Worm (Caenorhabditis elegans): Measurements from ENCODE around the gene str-77.

str-77 gene

DNA sequence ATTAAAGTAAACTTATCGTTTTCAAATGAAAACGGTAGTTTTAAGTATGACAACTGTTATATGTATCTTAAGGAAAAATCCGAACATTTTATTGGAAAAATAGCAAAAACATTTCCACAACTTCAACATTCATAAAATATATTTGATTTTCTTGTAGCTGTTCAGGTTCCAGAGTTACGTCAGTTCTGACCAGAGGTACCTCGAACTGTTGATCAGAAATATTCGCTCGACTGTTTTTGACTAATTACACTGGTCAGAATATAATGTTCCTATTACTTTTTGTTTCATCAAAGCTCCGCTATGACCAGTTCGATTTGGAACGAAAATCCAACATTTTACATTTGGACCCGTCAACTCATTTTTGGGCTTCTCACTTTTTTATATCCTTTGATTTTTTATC, 11.7 kb upstream of the str-77 start, which contains the start of gene srh-31:
srh-31 (plus strand) TSS at position 301 of the 400 bp plus-strand sequence.
- TF ChIP-seq unc-62 (GFP tag; optimal IDR thresholded peaks at IDR 0.05), result no peak

DNA sequence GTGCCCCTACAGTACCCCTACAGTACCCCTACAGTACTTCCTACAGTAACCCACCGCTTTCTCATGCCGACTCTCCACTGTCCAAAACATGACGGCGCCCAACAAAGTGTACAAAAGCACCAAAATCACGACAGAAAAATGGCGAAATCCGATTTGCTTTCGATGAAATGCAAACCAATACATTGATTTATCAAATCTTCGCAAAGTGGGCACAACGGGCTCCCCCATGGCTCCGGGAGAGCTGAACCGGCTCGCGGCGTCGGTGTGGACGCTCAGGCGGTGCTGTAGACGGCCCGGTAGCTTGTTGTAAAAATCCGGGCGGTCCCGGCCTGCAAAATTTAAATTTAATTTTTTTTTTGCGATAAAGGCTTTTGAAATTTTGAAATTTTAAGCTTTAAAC, 6.4 kb upstream of the str-77 start:
- TF ChIP-seq unc-62 (GFP tag; optimal IDR thresholded peaks at IDR 0.05), result no peak

- TF ChIP-seq unc-62 (GFP tag; optimal IDR thresholded peaks at IDR 0.05), result no peak
These were observed 4.4 kb upstream of the str-77 start, which contains the start of gene twk-33 for ce11 chrV:17714330-17714729. Gene twk-33, minus strand, starts transcription at chrV:17714377.

ce11 chrV:17721709-17722108, 3.0 kb downstream of the str-77 start:
- no peak for TF ChIP-seq unc-62 (GFP tag; optimal IDR thresholded peaks at IDR 0.05)

- TF ChIP-seq unc-62 (GFP tag; optimal IDR thresholded peaks at IDR 0.05), result no peak
These were observed 3.8 kb downstream of the str-77 start for ce11 chrV:17722553-17722952.

- no peak for TF ChIP-seq unc-62 (GFP tag; optimal IDR thresholded peaks at IDR 0.05)
These were observed 4.5 kb downstream of the str-77 start for ce11 chrV:17723142-17723781.

ce11 chrV:17724704-17725103, 6.0 kb downstream of the str-77 start, which contains the start of gene fat-5:
Gene fat-5, plus strand, starts transcription at chrV:17725004.
- no peak for TF ChIP-seq unc-62 (GFP tag; optimal IDR thresholded peaks at IDR 0.05)

- TF ChIP-seq unc-62 (GFP tag; optimal IDR thresholded peaks at IDR 0.05), result no peak
These were observed 9.6 kb downstream of the str-77 start for ce11 chrV:17728336-17728735.

ce11 chrV:17728757-17729156, 10.0 kb downstream of the str-77 start:
- no peak for TF ChIP-seq unc-62 (GFP tag; optimal IDR thresholded peaks at IDR 0.05)

DNA sequence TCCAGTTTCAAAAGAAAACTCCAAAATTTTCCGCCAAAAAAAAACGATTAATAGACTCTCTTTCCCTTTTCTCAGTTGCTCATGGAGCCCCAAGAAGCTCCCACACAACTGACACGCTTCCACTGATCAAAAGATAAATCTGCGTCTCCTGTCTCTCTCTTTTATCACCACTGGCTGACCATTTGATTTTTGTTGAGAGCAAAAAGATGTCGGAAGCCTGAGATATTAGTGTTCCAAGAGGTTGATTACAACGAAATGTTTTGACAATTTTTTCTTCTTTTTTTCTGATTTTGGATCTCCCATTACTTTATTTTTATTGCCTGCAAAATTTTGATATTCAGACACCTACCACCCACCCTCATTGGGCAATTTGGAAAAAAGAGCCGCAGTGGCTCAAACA, 13.8 kb downstream of the str-77 start, which contains the start of gene twk-42:
twk-42 (minus strand) TSS at position 101 of the 400 bp plus-strand sequence.
- no peak for TF ChIP-seq unc-62 (GFP tag; optimal IDR thresholded peaks at IDR 0.05)

DNA sequence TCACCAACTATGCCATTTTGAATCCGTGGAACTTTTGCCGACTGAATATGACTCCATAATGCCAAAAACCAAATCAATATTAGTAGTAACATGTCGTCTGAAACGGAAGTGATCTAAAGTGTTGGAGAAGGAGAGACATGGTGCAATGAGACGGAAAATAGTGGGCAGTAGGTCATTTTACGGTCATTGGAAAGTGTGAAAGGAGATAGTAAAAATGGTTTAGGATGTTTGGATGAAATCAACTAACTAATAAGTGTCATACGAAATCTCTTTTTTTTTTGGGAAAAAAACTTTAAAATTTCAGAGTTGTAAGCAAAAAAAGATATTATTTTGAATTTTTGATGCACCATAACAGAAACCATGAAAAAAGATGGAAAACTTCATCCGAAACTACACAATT, 21.1 kb downstream of the str-77 start, which contains the start of gene cutl-4:
cutl-4 (minus strand) TSS at position 101 of the 400 bp plus-strand sequence.
- TF ChIP-seq unc-62 (GFP tag; optimal IDR thresholded peaks at IDR 0.05), result no peak

DNA sequence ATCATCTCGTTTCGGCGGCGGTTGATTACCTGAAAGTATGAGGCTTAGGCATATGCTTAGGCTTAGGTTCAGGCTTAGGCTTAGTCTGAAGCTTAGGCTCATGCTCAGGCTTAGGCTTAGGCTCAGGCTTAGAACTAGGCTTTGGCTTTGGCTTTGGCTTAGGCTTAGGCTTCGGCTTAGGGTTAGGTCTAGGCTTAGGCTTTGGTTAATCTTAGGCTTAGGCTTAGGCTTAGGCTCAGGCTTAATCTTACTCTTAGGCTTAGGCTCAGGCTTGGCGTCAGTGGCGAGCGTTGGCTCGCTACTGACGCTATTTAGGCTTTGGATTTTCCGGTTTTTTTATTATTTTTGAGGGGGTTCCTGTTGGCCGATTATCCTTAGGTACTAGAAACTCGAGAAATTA, 25.1 kb downstream of the str-77 start:
- TF ChIP-seq unc-62 (GFP tag; optimal IDR thresholded peaks at IDR 0.05), result no peak

- TF ChIP-seq unc-62 (GFP tag; optimal IDR thresholded peaks at IDR 0.05), result no peak
These were observed 28.2 kb downstream of the str-77 start, which contains the start of gene twk-36 for ce11 chrV:17746959-17747358. Gene twk-36, minus strand, starts transcription at chrV:17747059.

DNA sequence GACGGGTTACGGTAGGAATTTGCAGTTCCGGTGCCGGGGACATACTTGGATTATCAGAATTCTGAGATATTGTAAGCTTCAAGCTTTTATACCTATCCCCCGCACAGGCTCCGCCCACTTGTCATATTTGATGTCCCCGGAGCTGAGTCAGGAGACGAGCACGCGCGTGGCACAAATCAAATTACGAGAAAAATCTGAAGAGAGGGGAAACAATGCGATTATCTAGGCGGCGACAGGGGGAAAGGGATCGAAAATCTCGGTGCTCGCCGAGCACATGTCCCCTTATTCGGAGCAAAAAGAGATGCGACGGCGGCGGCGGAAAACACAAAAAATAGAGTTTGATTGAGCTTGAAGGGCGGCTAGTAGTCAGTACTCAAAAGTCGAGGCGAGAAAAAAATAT, 30.4 kb downstream of the str-77 start, which contains the start of gene R12G8.1:
R12G8.1 (minus strand) TSS at position 63 of the 400 bp plus-strand sequence.
- no peak for TF ChIP-seq unc-62 (GFP tag; optimal IDR thresholded peaks at IDR 0.05)

DNA sequence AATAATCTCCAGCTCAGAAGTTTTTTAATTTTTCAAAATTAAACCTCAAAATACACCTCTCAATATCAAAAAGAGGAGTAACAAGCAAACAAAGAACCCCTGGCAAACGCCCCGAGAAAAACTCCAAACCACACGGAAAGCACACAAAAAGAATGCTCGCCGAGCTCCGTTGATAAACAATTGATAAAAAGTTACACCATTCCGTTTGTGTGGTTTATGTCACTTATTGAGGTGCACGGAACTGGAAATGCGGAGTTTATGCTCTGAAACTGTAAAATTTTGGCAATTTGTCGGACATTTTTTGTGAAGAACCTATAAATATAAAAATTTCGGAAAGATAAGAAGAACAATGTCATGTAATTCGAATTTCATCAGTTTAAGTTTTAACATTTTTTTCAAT, 33.6 kb downstream of the str-77 start:
- TF ChIP-seq unc-62 (GFP tag; optimal IDR thresholded peaks at IDR 0.05), result no peak

- TF ChIP-seq unc-62 (GFP tag; optimal IDR thresholded peaks at IDR 0.05), result no peak
These were observed 36.3 kb downstream of the str-77 start for ce11 chrV:17754999-17755398.

ce11 chrV:17755592-17755991, 36.8 kb downstream of the str-77 start, which contains the start of gene pgp-9:
Gene pgp-9, plus strand, starts transcription at chrV:17755892.
- no peak for TF ChIP-seq unc-62 (GFP tag; optimal IDR thresholded peaks at IDR 0.05)

Measured in whole organism, dauer.